Worm (Caenorhabditis elegans) whole organism, mixed stage, embryonic: Measurements from ENCODE around the gene nhr-61.

Source experiments
- elt-3 ChIP-seq: fragments of 150-350 bp; optimal IDR thresholded peaks from 2 replicates; lab custom pipeline; 2014; ENCODE audit warnings: missing biosample characterization, missing genetic modification characterization
- lin-13 ChIP-seq: fragments of 150-350 bp; optimal IDR thresholded peaks from 2 replicates; lab custom pipeline; 2014; ENCODE audit warnings: missing biosample characterization, missing genetic modification characterization
- nhr-12 ChIP-seq: fragments of 150-350 bp; optimal IDR thresholded peaks from 2 replicates; lab custom pipeline; 2014; ENCODE audit warnings: missing biosample characterization, missing genetic modification characterization
- nhr-237 ChIP-seq: fragments of 150-350 bp; optimal IDR thresholded peaks from 2 replicates; lab custom pipeline; 2014; ENCODE audit warnings: missing biosample characterization, missing genetic modification characterization
- nhr-28 ChIP-seq: fragments of 150-350 bp; optimal IDR thresholded peaks from 2 replicates; lab custom pipeline; 2014; ENCODE audit warnings: missing biosample characterization, missing genetic modification characterization
- nhr-76 ChIP-seq: sonication (generic microtip); optimal IDR thresholded peaks from 2 replicates; lab custom pipeline; 2017; ENCODE audit warnings: missing biosample characterization, missing genetic modification characterization
- pha-4 ChIP-seq: fragments of 150-350 bp; optimal IDR thresholded peaks from 2 replicates; lab custom pipeline; 2018; ENCODE audit warnings: missing biosample characterization, missing genetic modification reagents, missing genetic modification characterization
- snpc-4 ChIP-seq: fragments of 150-350 bp; optimal IDR thresholded peaks from 2 replicates; lab custom pipeline; 2014; ENCODE audit warnings: missing biosample characterization, missing genetic modification characterization
- unc-62 ChIP-seq: fragments of 150-350 bp; optimal IDR thresholded peaks from 2 replicates; lab custom pipeline; 2014; ENCODE audit warnings: missing biosample characterization, missing genetic modification reagents, missing genetic modification characterization
- ztf-11 ChIP-seq: fragments of 150-350 bp; optimal IDR thresholded peaks from 2 replicates; lab custom pipeline; 2014; ENCODE audit warnings: missing biosample characterization, missing genetic modification characterization

ce11 chrII:14801086-14801531, 17.2 kb downstream of the nhr-61 start:
- TF ChIP-seq snpc-4 (tag; lab: Kevin White, UChicago) (no peak), lin-13 (tag; lab: Kevin White, UChicago) (no peak), nhr-28 (tag; lab: Kevin White, UChicago) (no peak), nhr-76 (tag; lab: Kevin White, UChicago) (no peak), nhr-12 (tag; lab: Kevin White, UChicago) (no peak), ztf-11 (tag; lab: Kevin White, UChicago) (no peak), unc-62 (GFP tag; lab: Kevin White, UChicago) (no peak), elt-3 (no peak), nhr-237 (tag; lab: Kevin White, UChicago) (no peak), pha-4 (tag; lab: Kevin White, UChicago) (no peak)
